Worm (Caenorhabditis elegans) whole organism, early embryonic: ENCODE results near the gene Y76A2B.4.

ENCODE experiments used
- F13C5.2 ChIP-seq: sonication (generic microtip); optimal IDR thresholded peaks from 2 replicates; lab custom pipeline; 2017; ENCODE audit warnings: mild to moderate bottlenecking, missing genetic modification characterization, inconsistent platforms, missing compliant biosample characterization
- aly-1 ChIP-seq: sonication (generic microtip); optimal IDR thresholded peaks from 2 replicates; lab custom pipeline; 2016; ENCODE audit warnings: missing genetic modification characterization, missing compliant biosample characterization
- ama-1 ChIP-seq: fragments of 150-350 bp; optimal IDR thresholded peaks from 2 replicates; lab custom pipeline; 2014
- ceh-13 ChIP-seq: fragments of 200-800 bp; sonication (Bioruptor generic); optimal IDR thresholded peaks from 2 replicates; lab custom pipeline; 2018; ENCODE audit warnings: mild to moderate bottlenecking, missing genetic modification characterization, missing compliant biosample characterization
- ceh-36 ChIP-seq: sonication (generic microtip); optimal IDR thresholded peaks from 2 replicates; lab custom pipeline; 2016; ENCODE audit warnings: missing genetic modification characterization, inconsistent platforms, missing compliant biosample characterization
- flt-1 ChIP-seq: fragments of 200-800 bp; sonication (Bioruptor generic); IDR thresholded peaks from 2 replicates; pipeline ENCODE4 v1.3.6; 2022; ENCODE audit warnings: missing genetic modification characterization, missing compliant biosample characterization
- hmbx-1 ChIP-seq: sonication (generic microtip); optimal IDR thresholded peaks from 2 replicates; lab custom pipeline; 2016; ENCODE audit warnings: mild to moderate bottlenecking, missing genetic modification characterization, missing compliant biosample characterization
- hnd-1 ChIP-seq: sonication (generic microtip); optimal IDR thresholded peaks from 2 replicates; lab custom pipeline; 2016; ENCODE audit warnings: missing genetic modification characterization, missing compliant biosample characterization
- scrt-1 ChIP-seq: fragments of 200-800 bp; sonication (Bioruptor generic); IDR thresholded peaks from 2 replicates; pipeline ENCODE4 v1.3.6; 2022; ENCODE audit warnings: missing genetic modification characterization, missing compliant biosample characterization
- tbx-11 ChIP-seq: fragments of 200-800 bp; sonication (Bioruptor generic); IDR thresholded peaks from 2 replicates; pipeline ENCODE4 v1.3.6; 2022; ENCODE audit warnings: missing genetic modification characterization, missing compliant biosample characterization

- TF ChIP-seq ama-1 (no peak), ceh-13 (no peak), hmbx-1 (tag; lab: Kevin White, UChicago) (no peak), scrt-1 (no peak), F13C5.2 (tag; lab: Kevin White, UChicago) (no peak), aly-1 (tag; lab: Kevin White, UChicago) (no peak), flt-1 (GFP tag; lab: Robert Waterston, UW) (no peak), ceh-36 (tag; lab: Kevin White, UChicago) (no peak), tbx-11 (GFP tag; lab: Robert Waterston, UW) (no peak), hnd-1 (tag; lab: Kevin White, UChicago) (no peak)
These were observed 20.4 kb downstream of the Y76A2B.4 start for ce11 chrIII:13526191-13526590.
